In the genomic region with DNA sequence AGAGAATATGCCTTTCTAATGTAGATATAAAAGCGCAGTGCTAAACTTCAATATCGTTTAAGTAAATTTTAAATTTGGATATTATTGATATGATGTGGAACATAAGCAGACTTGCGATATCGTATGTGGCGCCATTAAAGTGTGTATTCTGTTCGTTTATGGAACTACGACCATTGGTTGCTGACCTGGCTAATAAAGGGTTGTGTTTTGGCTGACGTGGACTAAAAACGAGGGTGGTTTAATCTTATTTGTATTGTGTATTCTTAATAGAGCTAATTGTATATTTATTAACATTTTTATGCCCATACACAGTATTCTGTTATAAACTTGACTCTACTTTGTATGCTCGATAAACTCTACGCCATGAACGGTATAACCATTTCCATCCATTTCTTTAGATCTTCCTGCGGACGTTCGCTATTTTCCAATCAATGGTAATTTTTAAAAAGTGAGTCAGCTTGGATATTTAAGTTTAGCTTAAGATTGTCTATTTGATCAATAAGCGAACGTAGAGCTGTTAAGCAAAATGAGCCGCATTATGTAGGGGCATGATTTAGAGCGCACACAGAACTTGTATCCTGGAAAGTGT, we compare ENCODE assay signal across 4 fruit fly cellular contexts.
TF ChIP-seq lines count a peak whose summit lies in the region.

No protein-coding gene starts in this region.

- TF ChIP-seq CTCF in S2 (optimal IDR thresholded peaks at IDR 0.05; lab: Kevin White, UChicago): peak; percentile 94 to 95
- TF ChIP-seq CTCF in whole organism, embryonic (GFP tag; optimal IDR thresholded peaks at IDR 0.05; lab: Kevin White, UChicago): peak; percentile 95

TF ChIP-seq in whole organism, adult, 20 proteins besides CTCF, POLR2A, EP300 and RAD21:
- TF ChIP-seq toe (GFP tag; optimal IDR thresholded peaks at IDR 0.05; lab: Kevin White, UChicago) (no peak), kay (GFP tag; lab: Kevin White, UChicago; ENCODE audit: borderline replicate concordance) (peak; percentile 35), CG12768 (GFP tag; optimal IDR thresholded peaks at IDR 0.05; lab: Kevin White, UChicago) (no peak)

TF ChIP-seq in whole organism, embryonic, 481 proteins besides CTCF, POLR2A, EP300 and RAD21 (continues in another document):
- TF ChIP-seq B-H1 (GFP tag; IDR thresholded peaks at IDR 0.05; lab: Robert Waterston, UW) (no peak), sr (GFP tag; IDR thresholded peaks at IDR 0.05; lab: Robert Waterston, UW) (no peak), HLHmδ (GFP tag; optimal IDR thresholded peaks at IDR 0.05; lab: Kevin White, UChicago) (no peak), CG18011 (GFP tag; optimal IDR thresholded peaks at IDR 0.05; lab: Kevin White, UChicago) (no peak), Spps (tag; optimal IDR thresholded peaks at IDR 0.05; lab: Kevin White, UChicago) (no peak), her (GFP tag; optimal IDR thresholded peaks at IDR 0.05; lab: Kevin White, UChicago) (no peak), CG4730 (GFP tag; IDR thresholded peaks at IDR 0.05; lab: Robert Waterston, UW) (no peak), chinmo (GFP tag; IDR thresholded peaks at IDR 0.05; lab: Robert Waterston, UW; ENCODE audit: partially characterized antibody) (no peak), nmo (GFP tag; optimal IDR thresholded peaks at IDR 0.05; lab: Kevin White, UChicago) (no peak), klu (GFP tag; IDR thresholded peaks at IDR 0.05; lab: Robert Waterston, UW) (no peak), kay (GFP tag; optimal IDR thresholded peaks at IDR 0.05; lab: Kevin White, UChicago) (peak; percentile 15), Awh (GFP tag; IDR thresholded peaks at IDR 0.05; lab: Robert Waterston, UW) (no peak), CG11085 (GFP tag; IDR thresholded peaks at IDR 0.05; lab: Robert Waterston, UW) (no peak), MBD-R2 (GFP tag; IDR thresholded peaks at IDR 0.05; lab: Robert Waterston, UW) (peak; percentile 20; the same call in 1 of the 2 replicates), ab (GFP tag; optimal IDR thresholded peaks at IDR 0.05; lab: Kevin White, UChicago) (no peak), chm (GFP tag; IDR thresholded peaks at IDR 0.05; lab: Robert Waterston, UW) (no peak), zen2 (GFP tag; IDR thresholded peaks at IDR 0.05; lab: Robert Waterston, UW; ENCODE audit: partially characterized antibody) (no peak), PHDP (tag; optimal IDR thresholded peaks at IDR 0.05; lab: Kevin White, UChicago) (no peak), CG13775 (GFP tag; optimal IDR thresholded peaks at IDR 0.05; lab: Kevin White, UChicago) (no peak), gfzf (GFP tag; optimal IDR thresholded peaks at IDR 0.05; lab: Kevin White, UChicago) (peak; percentile 18), CG3281 (GFP tag; optimal IDR thresholded peaks at IDR 0.05; lab: Kevin White, UChicago) (no peak), Antp (GFP tag; optimal IDR thresholded peaks at IDR 0.05; lab: Kevin White, UChicago) (no peak), stwl (tag; optimal IDR thresholded peaks at IDR 0.05; lab: Kevin White, UChicago) (peak; percentile 78), ash1 (GFP tag; optimal IDR thresholded peaks at IDR 0.05; lab: Kevin White, UChicago) (no peak), crc (GFP tag; optimal IDR thresholded peaks at IDR 0.05; lab: Kevin White, UChicago) (no peak), peb (GFP tag; IDR thresholded peaks at IDR 0.05; lab: Robert Waterston, UW) (no peak), zfh1 (GFP tag; IDR thresholded peaks at IDR 0.05; lab: Robert Waterston, UW) (no peak), fd64A (GFP tag; optimal IDR thresholded peaks at IDR 0.05; lab: Kevin White, UChicago) (no peak), Dbx (GFP tag; IDR thresholded peaks at IDR 0.05; lab: Robert Waterston, UW) (no peak), CG1647 (GFP tag; optimal IDR thresholded peaks at IDR 0.05; lab: Kevin White, UChicago) (no peak), Hmr (GFP tag; optimal IDR thresholded peaks at IDR 0.05; lab: Kevin White, UChicago) (peak; percentile 11), luna (GFP tag; optimal IDR thresholded peaks at IDR 0.05; lab: Kevin White, UChicago) (no peak), bsh (GFP tag; optimal IDR thresholded peaks at IDR 0.05; lab: Kevin White, UChicago) (no peak), Ets65A (GFP tag; lab: Kevin White, UChicago) (no peak), hth (optimal IDR thresholded peaks at IDR 0.05; lab: Kevin White, UChicago) (no peak), GATAe (GFP tag; conservative IDR thresholded peaks at IDR 0.05; lab: Robert Waterston, UW) (no peak), Vsx1 (GFP tag; optimal IDR thresholded peaks at IDR 0.05; lab: Kevin White, UChicago) (peak; percentile 1), Fer1 (GFP tag; optimal IDR thresholded peaks at IDR 0.05; lab: Kevin White, UChicago) (no peak), CG11456 (GFP tag; IDR thresholded peaks at IDR 0.05; lab: Robert Waterston, UW) (no peak), repo (GFP tag; optimal IDR thresholded peaks at IDR 0.05; lab: Kevin White, UChicago) (no peak), unc-4 (GFP tag; IDR thresholded peaks at IDR 0.05; lab: Robert Waterston, UW; ENCODE audit: partially characterized antibody) (no peak), esg (GFP tag; conservative IDR thresholded peaks at IDR 0.05; lab: Robert Waterston, UW) (no peak)

TF ChIP-seq in whole organism, wandering third instar larva, 38 proteins besides CTCF, POLR2A, EP300 and RAD21:
- TF ChIP-seq CG32264 (GFP tag; optimal IDR thresholded peaks at IDR 0.05; lab: Kevin White, UChicago): no peak
- peak; percentile 90 for TF ChIP-seq Myc (optimal IDR thresholded peaks at IDR 0.05; lab: Kevin White, UChicago)
